Fruit fly (Drosophila melanogaster) whole organism, prepupa: Measurements from ENCODE around the gene CG32819.

Experiments
- CG10631 ChIP-seq: fragments of 200-800 bp; sonication (Bioruptor generic); optimal IDR thresholded peaks from 2 replicates; lab custom pipeline; 2016; ENCODE audit warnings: missing biosample characterization, missing genetic modification characterization
- CG10669 ChIP-seq: fragments of 200-800 bp; sonication (Bioruptor generic); optimal IDR thresholded peaks from 3 replicates; lab custom pipeline; 2018; ENCODE audit warnings: missing biosample characterization, mild to moderate bottlenecking, missing genetic modification characterization, moderate library complexity
- CG11294 ChIP-seq: fragments of 200-800 bp; sonication (Bioruptor generic); IDR thresholded peaks from 2 replicates; pipeline ENCODE4 v1.3.6; 2022; ENCODE audit warnings: missing biosample characterization, missing genetic modification characterization
- CG11762 ChIP-seq: fragments of 200-800 bp; sonication (Bioruptor generic); optimal IDR thresholded peaks from 3 replicates; lab custom pipeline; 2016; ENCODE audit warnings: missing biosample characterization, missing genetic modification characterization; ENCODE audit not compliant: insufficient read depth
- CG11902 ChIP-seq: fragments of 200-800 bp; sonication (Bioruptor generic); optimal IDR thresholded peaks from 3 replicates; lab custom pipeline; 2016; ENCODE audit warnings: missing biosample characterization, missing genetic modification characterization
- CG15336 ChIP-seq: fragments of 200-800 bp; sonication (Bioruptor generic); IDR thresholded peaks from 2 replicates; pipeline ENCODE4 v1.3.6; 2022; ENCODE audit warnings: missing biosample characterization, missing genetic modification characterization
- CG1621 ChIP-seq: fragments of 200-800 bp; sonication (Bioruptor generic); optimal IDR thresholded peaks from 3 replicates; lab custom pipeline; 2018; ENCODE audit warnings: missing biosample characterization, mild to moderate bottlenecking, missing genetic modification characterization
- CG16779 ChIP-seq: fragments of 200-800 bp; sonication (Bioruptor generic); optimal IDR thresholded peaks from 3 replicates; lab custom pipeline; 2017; ENCODE audit warnings: missing biosample characterization, mild to moderate bottlenecking, missing genetic modification characterization
- CG31627 ChIP-seq: fragments of 200-800 bp; sonication (Bioruptor generic); optimal IDR thresholded peaks from 3 replicates; lab custom pipeline; 2016; ENCODE audit warnings: missing biosample characterization, missing genetic modification characterization
- CG32006 ChIP-seq: fragments of 200-800 bp; sonication (Bioruptor generic); optimal IDR thresholded peaks from 3 replicates; lab custom pipeline; 2017; ENCODE audit warnings: missing biosample characterization, mild to moderate bottlenecking, missing genetic modification characterization
- CG3919 ChIP-seq: fragments of 200-800 bp; sonication (Bioruptor generic); optimal IDR thresholded peaks from 3 replicates; lab custom pipeline; 2016; ENCODE audit warnings: missing biosample characterization, missing genetic modification characterization
- CG4318 ChIP-seq: fragments of 200-800 bp; sonication (Bioruptor generic); optimal IDR thresholded peaks from 3 replicates; lab custom pipeline; 2017; ENCODE audit warnings: missing biosample characterization, mild to moderate bottlenecking, missing genetic modification characterization
- CG6163 ChIP-seq: fragments of 200-800 bp; sonication (Bioruptor generic); IDR thresholded peaks from 3 replicates; pipeline ENCODE4 v1.3.6; 2022; ENCODE audit warnings: missing biosample characterization, missing genetic modification characterization
- CG6276 ChIP-seq: fragments of 200-800 bp; sonication (Bioruptor generic); optimal IDR thresholded peaks from 2 replicates; lab custom pipeline; 2017; ENCODE audit warnings: missing biosample characterization, mild to moderate bottlenecking, missing genetic modification characterization
- CG6792 ChIP-seq: fragments of 200-800 bp; sonication (Bioruptor generic); optimal IDR thresholded peaks from 3 replicates; lab custom pipeline; 2016; ENCODE audit warnings: missing biosample characterization, missing genetic modification characterization
- CG6854 ChIP-seq: fragments of 200-800 bp; sonication (Bioruptor generic); optimal IDR thresholded peaks from 2 replicates; lab custom pipeline; 2017; ENCODE audit warnings: missing biosample characterization, mild to moderate bottlenecking, missing genetic modification characterization
- CG8119 ChIP-seq: fragments of 200-800 bp; sonication (Bioruptor generic); IDR thresholded peaks from 3 replicates; pipeline ENCODE4 v1.3.6; 2022; ENCODE audit warnings: missing biosample characterization, missing genetic modification characterization
- CG8319 ChIP-seq: fragments of 200-800 bp; sonication (Bioruptor generic); optimal IDR thresholded peaks from 3 replicates; lab custom pipeline; 2016; ENCODE audit warnings: missing biosample characterization, missing genetic modification characterization
- CG9139 ChIP-seq: fragments of 200-800 bp; sonication (Bioruptor generic); optimal IDR thresholded peaks from 3 replicates; lab custom pipeline; 2017; ENCODE audit warnings: missing biosample characterization, mild to moderate bottlenecking, missing genetic modification characterization
- Eip78C ChIP-seq: fragments of 200-800 bp; sonication (Bioruptor generic); peaks from one replicate; lab custom pipeline; 2016; ENCODE audit warnings: missing biosample characterization, missing genetic modification characterization
- Eip93F ChIP-seq: fragments of 200-800 bp; sonication (Bioruptor generic); optimal IDR thresholded peaks from 2 replicates; lab custom pipeline; 2016; ENCODE audit warnings: missing biosample characterization, mild to moderate bottlenecking, missing genetic modification characterization
- Ets96B ChIP-seq: fragments of 200-800 bp; optimal IDR thresholded peaks from 2 replicates; lab custom pipeline; 2019; ENCODE audit warnings: missing biosample characterization, mild to moderate bottlenecking, missing genetic modification characterization, moderate library complexity
- Gug ChIP-seq: fragments of 200-800 bp; sonication (Bioruptor generic); IDR thresholded peaks from 2 replicates; pipeline ENCODE4 v1.3.6; 2022; ENCODE audit warnings: missing biosample characterization, missing genetic modification characterization
- Hr38 ChIP-seq: sonication (Bioruptor generic); optimal IDR thresholded peaks from 2 replicates; lab custom pipeline; 2016; ENCODE audit warnings: missing biosample characterization, missing genetic modification characterization
- Hr4 ChIP-seq: fragments of 200-800 bp; sonication (Bioruptor generic); optimal IDR thresholded peaks from 3 replicates; lab custom pipeline; 2016; ENCODE audit warnings: missing biosample characterization, missing genetic modification characterization
- Lpt ChIP-seq: fragments of 200-800 bp; sonication (Bioruptor generic); optimal IDR thresholded peaks from 3 replicates; lab custom pipeline; 2016; ENCODE audit warnings: missing biosample characterization, missing genetic modification characterization
- Met ChIP-seq: fragments of 200-800 bp; sonication (Bioruptor generic); optimal IDR thresholded peaks from 3 replicates; lab custom pipeline; 2016; ENCODE audit warnings: missing biosample characterization, missing genetic modification characterization
- OdsH ChIP-seq: fragments of 200-800 bp; sonication (Bioruptor generic); optimal IDR thresholded peaks from 3 replicates; lab custom pipeline; 2016; ENCODE audit warnings: missing biosample characterization, missing genetic modification characterization
- Smox ChIP-seq: fragments of 200-800 bp; sonication (Bioruptor generic); optimal IDR thresholded peaks from 3 replicates; lab custom pipeline; 2016; ENCODE audit warnings: missing biosample characterization, missing genetic modification characterization
- Sox102F ChIP-seq: fragments of 200-800 bp; sonication (Bioruptor generic); optimal IDR thresholded peaks from 2 replicates; lab custom pipeline; 2016; ENCODE audit warnings: missing biosample characterization, mild to moderate bottlenecking, missing genetic modification characterization
- Sox14 ChIP-seq: fragments of 200-800 bp; sonication (Bioruptor generic); optimal IDR thresholded peaks from 3 replicates; lab custom pipeline; 2016; ENCODE audit warnings: missing biosample characterization, missing genetic modification characterization
- achi ChIP-seq: fragments of 200-800 bp; sonication (Bioruptor generic); optimal IDR thresholded peaks from 3 replicates; lab custom pipeline; 2016; ENCODE audit warnings: missing biosample characterization, missing genetic modification characterization
- eg ChIP-seq: fragments of 200-800 bp; sonication (Bioruptor generic); IDR thresholded peaks from 3 replicates; pipeline ENCODE4 v1.3.6; 2022; ENCODE audit warnings: missing biosample characterization, missing genetic modification characterization
- fd59A ChIP-seq: fragments of 200-800 bp; sonication (Bioruptor generic); optimal IDR thresholded peaks from 2 replicates; lab custom pipeline; 2017; ENCODE audit warnings: missing biosample characterization, mild to moderate bottlenecking, missing genetic modification characterization, missing genetic modification reagents
- fd85E ChIP-seq: fragments of 200-800 bp; sonication (Bioruptor generic); optimal IDR thresholded peaks from 3 replicates; lab custom pipeline; 2016; ENCODE audit warnings: missing biosample characterization, missing genetic modification characterization
- fkh ChIP-seq: fragments of 200-800 bp; sonication (Bioruptor generic); optimal IDR thresholded peaks from 3 replicates; lab custom pipeline; 2017; ENCODE audit warnings: missing biosample characterization, mild to moderate bottlenecking, missing genetic modification characterization, moderate library complexity
- lz ChIP-seq: fragments of 200-800 bp; sonication (Bioruptor generic); optimal IDR thresholded peaks from 3 replicates; lab custom pipeline; 2016; ENCODE audit warnings: missing biosample characterization, missing genetic modification characterization
- net ChIP-seq: fragments of 200-800 bp; sonication (Bioruptor generic); optimal IDR thresholded peaks from 3 replicates; lab custom pipeline; 2016; ENCODE audit warnings: missing biosample characterization, missing genetic modification characterization
- salr ChIP-seq, 2 experiments: fragments of 200-800 bp; sonication (Bioruptor generic); optimal IDR thresholded peaks; 3 replicates each; lab custom pipeline; 2016 to 2018; ENCODE audit warnings: missing biosample characterization in 2 of 2, missing genetic modification characterization in 2 of 2, mild to moderate bottlenecking in 1 of 2
- spab ChIP-seq: fragments of 200-800 bp; sonication (Bioruptor generic); optimal IDR thresholded peaks from 2 replicates; lab custom pipeline; 2017; ENCODE audit warnings: missing biosample characterization, mild to moderate bottlenecking, missing genetic modification characterization, missing genetic modification reagents
- ss ChIP-seq, 2 experiments: fragments of 200-800 bp; sonication (Bioruptor generic); optimal IDR thresholded peaks; 2 replicates in 1 of 2; 3 replicates in 1 of 2; lab custom pipeline; 2017 to 2018; ENCODE audit warnings: mild to moderate bottlenecking in 2 of 2, missing biosample characterization in 2 of 2, missing genetic modification characterization in 2 of 2, moderate library complexity in 1 of 2
- svp ChIP-seq: fragments of 200-800 bp; sonication (Bioruptor generic); peaks from one replicate; lab custom pipeline; 2016; ENCODE audit warnings: missing biosample characterization, missing genetic modification characterization
- vri ChIP-seq: fragments of 200-800 bp; sonication (Bioruptor generic); optimal IDR thresholded peaks from 3 replicates; lab custom pipeline; 2016; ENCODE audit warnings: missing biosample characterization, mild to moderate bottlenecking, missing genetic modification characterization

CG32819 gene

DNA sequence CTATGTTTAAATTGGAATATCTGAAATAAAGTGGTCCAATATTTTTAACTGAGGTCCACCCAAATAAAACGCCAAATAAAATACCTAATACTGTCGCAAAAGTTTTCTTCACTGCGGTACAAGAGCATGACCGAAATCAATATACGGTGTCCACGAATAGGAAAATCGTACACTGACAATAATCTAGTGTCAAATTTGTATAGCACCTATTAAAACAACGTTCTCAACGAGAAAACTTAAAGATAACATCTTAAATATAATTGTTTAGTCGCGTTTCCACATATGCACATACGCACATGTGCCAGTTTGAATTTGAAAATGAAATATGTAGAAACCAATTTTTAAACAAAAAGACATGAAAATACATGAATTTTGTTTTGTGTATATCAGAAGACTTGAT lies 10.5 kb upstream of the CG32819 start (continued):
- TF ChIP-seq CG32006 (GFP tag; lab: Kevin White, UChicago), result peak; percentile 66
- TF ChIP-seq CG11762 (GFP tag; lab: Kevin White, UChicago), result peak; percentile 49
- TF ChIP-seq CG15336 (GFP tag; lab: Robert Waterston, UW), result peak; percentile 66
- TF ChIP-seq Lpt (GFP tag; lab: Kevin White, UChicago), result no peak
- no peak for TF ChIP-seq Gug (GFP tag; lab: Robert Waterston, UW)
- TF ChIP-seq OdsH (GFP tag; lab: Kevin White, UChicago), result peak; percentile 69
- TF ChIP-seq vri, result peak; percentile 41
- TF ChIP-seq Hr38 (GFP tag; lab: Kevin White, UChicago), result no peak
- TF ChIP-seq Ets96B (tag; lab: Kevin White, UChicago), result peak; percentile 49
- peak; percentile 7 for TF ChIP-seq CG16779 (tag; lab: Kevin White, UChicago)
- peak; percentile 63 for TF ChIP-seq Sox102F (GFP tag; lab: Kevin White, UChicago)
- no peak for TF ChIP-seq CG6163 (GFP tag; lab: Robert Waterston, UW)
- peak; percentile 25 for TF ChIP-seq CG31627
- peak; percentile 14 for TF ChIP-seq spab (GFP tag; lab: Kevin White, UChicago)
- peak; percentile 4 for TF ChIP-seq CG4318 (GFP tag; lab: Kevin White, UChicago)
- TF ChIP-seq ss (GFP tag; optimal IDR thresholded peaks at IDR 0.05; lab: Kevin White, UChicago), result no peak
- TF ChIP-seq Eip93F, result no peak
- TF ChIP-seq CG6792 (GFP tag; lab: Kevin White, UChicago), result peak; percentile 35
- TF ChIP-seq CG10631, result peak; percentile 33
- no peak for TF ChIP-seq CG6854

DNA sequence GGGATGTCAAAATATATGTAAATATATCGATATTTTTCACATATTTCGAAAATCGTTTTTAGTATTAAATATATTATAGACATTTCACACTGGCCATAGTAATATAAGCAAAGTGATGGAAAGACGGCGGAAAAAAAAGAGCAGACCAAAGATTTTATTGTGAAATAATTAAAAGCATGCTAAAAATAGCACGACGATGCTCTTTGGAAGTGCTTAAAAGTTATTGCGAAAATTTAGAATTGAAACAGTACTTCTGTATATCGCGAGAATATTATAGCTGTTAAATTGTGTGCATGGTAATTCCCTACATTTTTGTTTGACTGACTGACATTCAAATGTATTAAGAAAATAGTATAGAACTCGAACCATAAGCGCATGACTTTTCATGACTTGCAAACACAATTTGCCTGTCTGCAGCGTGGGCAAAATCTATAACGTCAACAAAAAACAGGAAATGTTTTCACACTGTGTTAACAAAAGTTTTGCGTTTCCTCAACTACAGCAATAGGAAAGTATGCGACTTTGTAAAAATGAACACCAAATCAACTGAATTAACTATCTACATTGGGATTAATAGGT lies 9.3 kb upstream of the CG32819 start:
- TF ChIP-seq Met (GFP tag; lab: Kevin White, UChicago) (no peak), Eip78C (GFP tag; lab: Kevin White, UChicago) (no peak), CG6276 (GFP tag; lab: Kevin White, UChicago) (no peak), eg (GFP tag; lab: Robert Waterston, UW) (no peak), achi (no peak), Sox102F (GFP tag; lab: Kevin White, UChicago) (no peak), fd59A (GFP tag; lab: Kevin White, UChicago) (no peak), CG11294 (GFP tag; lab: Robert Waterston, UW) (no peak), svp (no peak), CG8119 (GFP tag; lab: Robert Waterston, UW) (no peak), Smox (GFP tag; lab: Kevin White, UChicago) (no peak), CG15336 (GFP tag; lab: Robert Waterston, UW) (no peak), CG11902 (GFP tag; lab: Kevin White, UChicago) (no peak), CG4318 (GFP tag; lab: Kevin White, UChicago) (no peak)

DNA sequence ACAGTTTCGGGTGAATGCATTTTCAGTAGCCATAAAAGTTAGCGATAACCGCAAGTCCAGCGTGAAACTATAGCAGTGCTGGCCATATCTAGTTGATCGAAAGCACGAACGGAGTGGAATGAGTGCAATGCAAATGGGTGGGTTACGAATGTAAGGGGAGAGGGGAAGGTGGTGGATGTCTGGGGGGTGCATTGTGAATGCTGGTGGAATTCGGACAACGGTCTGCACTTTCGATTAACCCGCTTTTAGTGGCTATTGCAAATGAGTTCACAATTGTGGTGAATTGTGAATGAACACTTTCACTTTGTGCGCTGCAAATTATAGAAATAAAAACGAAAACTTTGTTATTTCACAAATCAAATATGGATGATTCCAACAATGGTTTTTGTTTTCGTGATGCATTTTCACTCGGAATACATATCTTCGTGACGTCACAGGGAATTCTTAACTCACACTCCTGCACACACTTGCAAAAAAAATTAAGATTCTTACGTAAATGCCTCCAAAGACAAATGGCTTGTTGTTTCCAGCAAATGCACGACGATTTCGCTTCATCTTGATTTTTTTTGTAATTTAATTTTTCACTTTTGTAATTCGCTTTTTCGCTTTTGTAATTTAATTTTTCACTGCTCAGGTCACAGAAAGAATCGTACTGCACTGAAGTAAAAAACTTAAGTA lies 8.7 kb upstream of the CG32819 start, which contains the start of gene DIP1:
Gene DIP1, minus strand, starts transcription at position 667 of the 678 bp plus-strand sequence.
- TF ChIP-seq achi (peak; percentile 61), CG4318 (GFP tag; lab: Kevin White, UChicago) (no peak), Sox14 (GFP tag; lab: Kevin White, UChicago) (peak; percentile 78), CG10631 (peak; percentile 55), fd59A (GFP tag; lab: Kevin White, UChicago) (no peak), fd85E (GFP tag; lab: Kevin White, UChicago) (peak; percentile 8), CG1621 (tag; lab: Kevin White, UChicago) (peak; percentile 25), Eip78C (GFP tag; lab: Kevin White, UChicago) (peak; percentile 94), CG10669 (GFP tag; lab: Kevin White, UChicago) (peak; percentile 61), CG31627 (peak; percentile 56), CG8319 (GFP tag; lab: Kevin White, UChicago) (peak; percentile 3), CG3919 (GFP tag; lab: Kevin White, UChicago) (peak; percentile 75), net (GFP tag; lab: Kevin White, UChicago) (peak; percentile 75), spab (GFP tag; lab: Kevin White, UChicago) (peak; percentile 40), vri (peak; percentile 78), eg (GFP tag; lab: Robert Waterston, UW) (peak; percentile 33; the same call in 1 of the 3 replicates), Hr4 (GFP tag; lab: Kevin White, UChicago) (peak; percentile 33), Smox (GFP tag; lab: Kevin White, UChicago) (peak; percentile 73), CG16779 (tag; lab: Kevin White, UChicago) (peak; percentile 49), CG9139 (peak; percentile 5), fkh (GFP tag; lab: Kevin White, UChicago) (no peak), Sox102F (GFP tag; lab: Kevin White, UChicago) (peak; percentile 83), Eip93F (no peak), lz (GFP tag; lab: Kevin White, UChicago) (peak; percentile 65), salr (GFP tag; optimal IDR thresholded peaks at IDR 0.05; lab: Kevin White, UChicago) (peak in 1 of 2 experiments; percentile 46), CG6163 (GFP tag; lab: Robert Waterston, UW) (peak; percentile 75), Gug (GFP tag; lab: Robert Waterston, UW) (peak; percentile 61), ss (GFP tag; optimal IDR thresholded peaks at IDR 0.05; lab: Kevin White, UChicago) (peak; percentile 43 to 51), Hr38 (GFP tag; lab: Kevin White, UChicago) (no peak)
